Worm (Caenorhabditis elegans): ENCODE data around the gene nlp-28.

Gene nlp-28

ce11 chrV:3992334-3992733 lies 4.6 kb downstream of the nlp-28 start:
- TF ChIP-seq fos-1 (tag; optimal IDR thresholded peaks at IDR 0.05) (no peak), tbx-2 (tag; optimal IDR thresholded peaks at IDR 0.05) (peak; percentile 21), efl-3 (GFP tag; optimal IDR thresholded peaks at IDR 0.05) (no peak), efl-1 (optimal IDR thresholded peaks at IDR 0.05) (no peak), efl-1 (GFP tag; optimal IDR thresholded peaks at IDR 0.05 in 1 of 2) (peak in 1 of 2 experiments; percentile 56), grh-1 (GFP tag; IDR thresholded peaks at IDR 0.05) (peak; percentile 58), elt-3 (tag; optimal IDR thresholded peaks at IDR 0.05) (peak in 1 of 6 experiments; percentile 37), ceh-8 (GFP tag; optimal IDR thresholded peaks at IDR 0.05) (no peak), zip-4 (GFP tag; optimal IDR thresholded peaks at IDR 0.05) (no peak), unc-62 (GFP tag; optimal IDR thresholded peaks at IDR 0.05) (no peak), aha-1 (tag; optimal IDR thresholded peaks at IDR 0.05) (no peak), irx-1 (tag; optimal IDR thresholded peaks at IDR 0.05) (no peak), C16A3.4 (tag; optimal IDR thresholded peaks at IDR 0.05) (no peak), lin-39 (tag; optimal IDR thresholded peaks at IDR 0.05) (no peak), mep-1 (tag; optimal IDR thresholded peaks at IDR 0.05) (no peak), jun-1 (tag; optimal IDR thresholded peaks at IDR 0.05) (no peak), lin-35 (GFP tag; optimal IDR thresholded peaks at IDR 0.05) (peak in 1 of 2 experiments; percentile 48), hlh-4 (tag; optimal IDR thresholded peaks at IDR 0.05) (no peak), nhr-71 (tag; optimal IDR thresholded peaks at IDR 0.05) (peak; percentile 47), nhr-76 (tag; optimal IDR thresholded peaks at IDR 0.05) (no peak), egl-13 (tag; optimal IDR thresholded peaks at IDR 0.05) (no peak), nhr-85 (tag) (peak; percentile 86), lin-14 (GFP tag; optimal IDR thresholded peaks at IDR 0.05) (no peak), sox-4 (tag; optimal IDR thresholded peaks at IDR 0.05) (no peak), nhr-20 (tag; optimal IDR thresholded peaks at IDR 0.05) (peak; percentile 56), unc-86 (tag; optimal IDR thresholded peaks at IDR 0.05) (no peak), nhr-90 (tag; optimal IDR thresholded peaks at IDR 0.05; ENCODE audit: poor library complexity) (peak; percentile 2), blmp-1 (tag; optimal IDR thresholded peaks at IDR 0.05) (no peak)

ce11 chrV:3994048-3994447 lies 6.3 kb downstream of the nlp-28 start, which contains the start of gene K09D9.9:
K09D9.9 (minus strand) TSS chrV:3994148.
- TF ChIP-seq pqm-1 (tag; optimal IDR thresholded peaks at IDR 0.05), result no peak
- no peak for TF ChIP-seq efl-1 (optimal IDR thresholded peaks at IDR 0.05)
- TF ChIP-seq efl-1 (GFP tag; optimal IDR thresholded peaks at IDR 0.05 in 1 of 2), result peak in 1 of 2 experiments; percentile 87

ce11 chrV:3995838-3996237 lies 8.1 kb downstream of the nlp-28 start, which contains the start of gene srx-62:
srx-62 (minus strand) TSS chrV:3995938.
- TF ChIP-seq nhr-47 (tag; optimal IDR thresholded peaks at IDR 0.05) (no peak), snpc-4 (tag; optimal IDR thresholded peaks at IDR 0.05) (no peak), skn-1 (tag; optimal IDR thresholded peaks at IDR 0.05) (no peak), hlh-17 (GFP tag; optimal IDR thresholded peaks at IDR 0.05; ENCODE audit: borderline replicate concordance) (no peak), ztf-4 (tag; optimal IDR thresholded peaks at IDR 0.05) (no peak), vab-15 (tag; optimal IDR thresholded peaks at IDR 0.05) (no peak), ceh-90 (tag; optimal IDR thresholded peaks at IDR 0.05) (no peak), hpl-2 (GFP tag; optimal IDR thresholded peaks at IDR 0.05) (no peak), F16B12.6 (tag; optimal IDR thresholded peaks at IDR 0.05) (no peak), ceh-63 (GFP tag; optimal IDR thresholded peaks at IDR 0.05) (no peak), mef-2 (tag; optimal IDR thresholded peaks at IDR 0.05) (no peak), xbp-1 (tag; optimal IDR thresholded peaks at IDR 0.05) (no peak)

All from whole organism, L1 larva.